Worm (Caenorhabditis elegans): Measurements from ENCODE around the gene F32D1.7.

ce11 chrV:4387402-4387801 is 11.4 kb upstream of the F32D1.7 start, which contains the start of gene F13A2.9:
- TF ChIP-seq nhr-28 (tag; optimal IDR thresholded peaks at IDR 0.05): no peak
- no peak for TF ChIP-seq lin-13 (tag; optimal IDR thresholded peaks at IDR 0.05)
- TF ChIP-seq ztf-11 (tag; optimal IDR thresholded peaks at IDR 0.05): no peak
- TF ChIP-seq blmp-1 (tag; optimal IDR thresholded peaks at IDR 0.05): no peak
